Worm (Caenorhabditis elegans) whole organism, L4 larva: Measurements from ENCODE around the gene T28C6.3.

Source experiments
- daf-16 ChIP-seq, 3 experiments: sonication (generic microtip); optimal IDR thresholded peaks; 2 replicates each; lab custom pipeline; 2016 to 2017; ENCODE audit warnings: missing genetic modification characterization in 3 of 3, missing genetic modification reagents in 3 of 3, mild to moderate bottlenecking in 2 of 3, missing compliant biosample characterization in 2 of 3, missing biosample characterization in 1 of 3, moderate library complexity in 1 of 3
- jun-1 ChIP-seq: fragments of 150-350 bp; optimal IDR thresholded peaks from 2 replicates; lab custom pipeline; 2014; ENCODE audit warnings: missing biosample characterization, missing genetic modification reagents, missing genetic modification characterization
- lin-1 ChIP-seq: fragments of 200-800 bp; sonication (Bioruptor generic); IDR thresholded peaks from 2 replicates; pipeline ENCODE4 v1.3.6; 2022; ENCODE audit warnings: missing genetic modification reagents, missing genetic modification characterization, missing compliant biosample characterization
- lin-39 ChIP-seq: fragments of 150-350 bp; optimal IDR thresholded peaks from 2 replicates; lab custom pipeline; 2014; ENCODE audit warnings: missing biosample characterization, missing genetic modification reagents, missing genetic modification characterization
- lsy-2 ChIP-seq, 2 experiments: fragments of 150-350 bp in 1 of 2; sonication (generic microtip) in 1 of 2; optimal IDR thresholded peaks; 2 replicates each; lab custom pipeline; 2014 to 2017; ENCODE audit warnings: missing biosample characterization in 2 of 2, missing genetic modification characterization in 2 of 2
- nhr-25 ChIP-seq: sonication (generic microtip); optimal IDR thresholded peaks from 2 replicates; lab custom pipeline; 2017; ENCODE audit warnings: missing genetic modification characterization, mild to moderate bottlenecking, missing compliant biosample characterization, antibody characterized with exemption, moderate library complexity, borderline replicate concordance; ENCODE audit not compliant: insufficient read depth
- nhr-76 ChIP-seq: fragments of 150-350 bp; optimal IDR thresholded peaks from 2 replicates; lab custom pipeline; 2014; ENCODE audit warnings: missing biosample characterization, missing genetic modification characterization
- pqm-1 ChIP-seq: sonication (generic microtip); optimal IDR thresholded peaks from 2 replicates; lab custom pipeline; 2017; ENCODE audit warnings: missing biosample characterization, missing genetic modification characterization
- snpc-4 ChIP-seq: fragments of 150-350 bp; optimal IDR thresholded peaks from 2 replicates; lab custom pipeline; 2014; ENCODE audit warnings: missing biosample characterization, missing genetic modification characterization
- tag-97 ChIP-seq: fragments of 200-800 bp; sonication (Bioruptor generic); IDR thresholded peaks from 2 replicates; pipeline ENCODE4 v1.3.6; 2022; ENCODE audit warnings: missing genetic modification characterization, missing compliant biosample characterization

ce11 chrIV:8864672-8865071 is 44.5 kb downstream of the T28C6.3 start:
- TF ChIP-seq snpc-4: no peak
- TF ChIP-seq nhr-25: no peak
- TF ChIP-seq lin-1: no peak
- no peak for TF ChIP-seq nhr-76 (tag; lab: Kevin White, UChicago)
- peak in 1 of 2 experiments; percentile 13 for TF ChIP-seq daf-16 (GFP tag; optimal IDR thresholded peaks at IDR 0.05; lab: Kevin White, UChicago)
- no peak for TF ChIP-seq daf-16 (tag; optimal IDR thresholded peaks at IDR 0.05; lab: Kevin White, UChicago)
- TF ChIP-seq lsy-2 (tag; optimal IDR thresholded peaks at IDR 0.05; lab: Kevin White, UChicago): no peak
- TF ChIP-seq jun-1 (tag; lab: Kevin White, UChicago): no peak
- no peak for TF ChIP-seq lin-39 (tag; lab: Kevin White, UChicago)
- TF ChIP-seq tag-97: no peak
- no peak for TF ChIP-seq pqm-1 (tag; lab: Kevin White, UChicago)
